Worm (Caenorhabditis elegans) whole organism, L4 larva: ENCODE measurements around the gene H12I13.6.

Experiments used
- D1046.2 ChIP-seq: fragments of 200-800 bp; sonication (Bioruptor generic); IDR thresholded peaks from 2 replicates; pipeline ENCODE4 v1.3.6; 2022; ENCODE audit warnings: missing genetic modification characterization, missing compliant biosample characterization
- F10B5.3 ChIP-seq: sonication (generic microtip); optimal IDR thresholded peaks from 2 replicates; lab custom pipeline; 2016; ENCODE audit warnings: mild to moderate bottlenecking, missing genetic modification characterization, missing compliant biosample characterization
- F49E8.2 ChIP-seq: sonication (generic microtip); optimal IDR thresholded peaks from 2 replicates; lab custom pipeline; 2016; ENCODE audit warnings: missing compliant biosample characterization, mild to moderate bottlenecking, missing genetic modification characterization, borderline replicate concordance
- R02D3.7 ChIP-seq: fragments of 150-350 bp; sonication (generic microtip); optimal IDR thresholded peaks from 3 replicates; lab custom pipeline; 2014; ENCODE audit warnings: missing biosample characterization, missing genetic modification characterization
- Y105C5A.15 ChIP-seq: fragments of 200-800 bp; sonication (Bioruptor generic); IDR thresholded peaks from 2 replicates; pipeline ENCODE4 v1.3.6; 2022; ENCODE audit warnings: missing genetic modification characterization, missing compliant biosample characterization
- Y48G9A.11 ChIP-seq: fragments of 200-800 bp; sonication (Bioruptor generic); IDR thresholded peaks from 2 replicates; pipeline ENCODE4 v1.3.6; 2022; ENCODE audit warnings: missing genetic modification reagents, missing genetic modification characterization, missing compliant biosample characterization
- ZK337.2 ChIP-seq: fragments of 200-800 bp; sonication (Bioruptor generic); IDR thresholded peaks from 2 replicates; pipeline ENCODE4 v1.3.6; 2022; ENCODE audit warnings: missing genetic modification reagents, missing genetic modification characterization, missing compliant biosample characterization
- aly-2 ChIP-seq: sonication (generic microtip); optimal IDR thresholded peaks from 2 replicates; lab custom pipeline; 2018; ENCODE audit warnings: missing biosample characterization, missing genetic modification characterization
- attf-4 ChIP-seq: sonication (generic microtip); optimal IDR thresholded peaks from 3 replicates; lab custom pipeline; 2017; ENCODE audit warnings: missing biosample characterization, missing genetic modification characterization
- ceh-44 ChIP-seq: fragments of 200-800 bp; sonication (Bioruptor generic); IDR thresholded peaks from 2 replicates; pipeline ENCODE4 v1.3.6; 2022; ENCODE audit warnings: missing genetic modification reagents, missing genetic modification characterization, missing compliant biosample characterization
- ceh-62 ChIP-seq: sonication (generic microtip); optimal IDR thresholded peaks from 2 replicates; lab custom pipeline; 2017; ENCODE audit warnings: missing biosample characterization, missing genetic modification characterization
- ceh-82 ChIP-seq: sonication (generic microtip); optimal IDR thresholded peaks from 2 replicates; lab custom pipeline; 2017; ENCODE audit warnings: missing biosample characterization, missing genetic modification characterization
- cey-2 ChIP-seq: sonication (generic microtip); optimal IDR thresholded peaks from 3 replicates; lab custom pipeline; 2017; ENCODE audit warnings: missing genetic modification characterization, mild to moderate bottlenecking, missing compliant biosample characterization, antibody characterized with exemption, borderline replicate concordance; ENCODE audit not compliant: insufficient read depth
- daf-12 ChIP-seq: fragments of 150-350 bp; optimal IDR thresholded peaks from 2 replicates; lab custom pipeline; 2014; ENCODE audit warnings: missing biosample characterization, missing genetic modification reagents, missing genetic modification characterization
- daf-8 ChIP-seq: fragments of 200-800 bp; sonication (Bioruptor generic); IDR thresholded peaks from 2 replicates; pipeline ENCODE4 v1.3.6; 2022; ENCODE audit warnings: missing genetic modification characterization, missing compliant biosample characterization
- egl-27 ChIP-seq: sonication (generic microtip); optimal IDR thresholded peaks from 3 replicates; lab custom pipeline; 2017; ENCODE audit warnings: missing biosample characterization, missing genetic modification reagents, missing genetic modification characterization
- hif-1 ChIP-seq, 2 experiments: sonication (generic microtip); optimal IDR thresholded peaks; 2 replicates each; lab custom pipeline; 2016 to 2017; ENCODE audit warnings: missing compliant biosample characterization in 2 of 2, missing genetic modification characterization in 2 of 2, missing genetic modification reagents in 2 of 2, missing genotype in 2 of 2, mild to moderate bottlenecking in 1 of 2
- hlh-30 ChIP-seq: sonication (generic microtip); optimal IDR thresholded peaks from 2 replicates; lab custom pipeline; 2017; ENCODE audit warnings: antibody characterized with exemption, mild to moderate bottlenecking, missing genetic modification characterization, missing compliant biosample characterization; ENCODE audit not compliant: insufficient read depth
- hmg-1.1 ChIP-seq: fragments of 200-800 bp; sonication (Bioruptor generic); IDR thresholded peaks from 2 replicates; pipeline ENCODE4 v1.3.6; 2022; ENCODE audit warnings: missing genetic modification reagents, missing genetic modification characterization, missing compliant biosample characterization
- jun-1 ChIP-seq: fragments of 150-350 bp; optimal IDR thresholded peaks from 2 replicates; lab custom pipeline; 2014; ENCODE audit warnings: missing biosample characterization, missing genetic modification reagents, missing genetic modification characterization
- lin-1 ChIP-seq: fragments of 200-800 bp; sonication (Bioruptor generic); IDR thresholded peaks from 2 replicates; pipeline ENCODE4 v1.3.6; 2022; ENCODE audit warnings: missing genetic modification reagents, missing genetic modification characterization, missing compliant biosample characterization
- lsy-2 ChIP-seq, 2 experiments: fragments of 150-350 bp in 1 of 2; sonication (generic microtip) in 1 of 2; optimal IDR thresholded peaks; 2 replicates each; lab custom pipeline; 2014 to 2017; ENCODE audit warnings: missing biosample characterization in 2 of 2, missing genetic modification characterization in 2 of 2
- madf-9 ChIP-seq: fragments of 200-800 bp; sonication (Bioruptor generic); conservative IDR thresholded peaks from 2 replicates; pipeline ENCODE4 v1.3.6; 2022; ENCODE audit warnings: missing genetic modification reagents, missing genetic modification characterization, missing compliant biosample characterization
- mdl-1 ChIP-seq, 2 experiments: fragments of 150-350 bp in 1 of 2; sonication (generic microtip) in 1 of 2; optimal IDR thresholded peaks; 2 replicates each; lab custom pipeline; 2014 to 2017; ENCODE audit warnings: missing biosample characterization in 2 of 2, missing genetic modification characterization in 2 of 2
- mdt-29 ChIP-seq: fragments of 200-800 bp; sonication (Bioruptor generic); IDR thresholded peaks from 2 replicates; pipeline ENCODE4 v1.3.6; 2022; ENCODE audit warnings: missing genetic modification reagents, missing genetic modification characterization, missing compliant biosample characterization
- nhr-10 ChIP-seq: fragments of 150-350 bp; optimal IDR thresholded peaks from 2 replicates; lab custom pipeline; 2014; ENCODE audit warnings: missing biosample characterization, missing genetic modification characterization
- nhr-102 ChIP-seq: sonication (generic microtip); optimal IDR thresholded peaks from 2 replicates; lab custom pipeline; 2016; ENCODE audit warnings: mild to moderate bottlenecking, missing genetic modification characterization, moderate library complexity, missing compliant biosample characterization
- nhr-11 ChIP-seq: fragments of 150-350 bp; optimal IDR thresholded peaks from 2 replicates; lab custom pipeline; 2014; ENCODE audit warnings: missing biosample characterization, missing genetic modification characterization
- nhr-237 ChIP-seq: sonication (generic microtip); optimal IDR thresholded peaks from 2 replicates; lab custom pipeline; 2017; ENCODE audit warnings: missing biosample characterization, missing genetic modification characterization
- nhr-28 ChIP-seq: fragments of 150-350 bp; optimal IDR thresholded peaks from 2 replicates; lab custom pipeline; 2014; ENCODE audit warnings: missing biosample characterization, missing genetic modification characterization
- nhr-48 ChIP-seq: sonication (generic microtip); optimal IDR thresholded peaks from 2 replicates; lab custom pipeline; 2016; ENCODE audit warnings: mild to moderate bottlenecking, missing genetic modification characterization, missing compliant biosample characterization
- nhr-76 ChIP-seq: fragments of 150-350 bp; optimal IDR thresholded peaks from 2 replicates; lab custom pipeline; 2014; ENCODE audit warnings: missing biosample characterization, missing genetic modification characterization
- nhr-77 ChIP-seq: fragments of 150-350 bp; optimal IDR thresholded peaks from 2 replicates; lab custom pipeline; 2014; ENCODE audit warnings: missing biosample characterization, missing genetic modification characterization
- pqm-1 ChIP-seq: sonication (generic microtip); optimal IDR thresholded peaks from 2 replicates; lab custom pipeline; 2017; ENCODE audit warnings: missing biosample characterization, missing genetic modification characterization
- rbr-2 ChIP-seq: sonication (generic microtip); optimal IDR thresholded peaks from 2 replicates; lab custom pipeline; 2016; ENCODE audit warnings: missing genotype, missing genetic modification characterization, missing compliant biosample characterization
- sdz-12 ChIP-seq: fragments of 200-800 bp; sonication (Bioruptor generic); optimal IDR thresholded peaks from 2 replicates; lab custom pipeline; 2018; ENCODE audit warnings: mild to moderate bottlenecking, missing genetic modification characterization, missing compliant biosample characterization
- zfp-3 ChIP-seq: fragments of 200-800 bp; sonication (Bioruptor generic); conservative IDR thresholded peaks from 2 replicates; pipeline ENCODE4 v1.3.6; 2022; ENCODE audit warnings: missing genetic modification reagents, missing genetic modification characterization, missing compliant biosample characterization
- zip-11 ChIP-seq: fragments of 200-800 bp; sonication (Bioruptor generic); IDR thresholded peaks from 2 replicates; pipeline ENCODE4 v1.3.6; 2022; ENCODE audit warnings: missing genetic modification characterization, missing compliant biosample characterization
- zip-2 ChIP-seq: fragments of 150-350 bp; optimal IDR thresholded peaks from 2 replicates; lab custom pipeline; 2014; ENCODE audit warnings: missing biosample characterization, missing genetic modification characterization
- ztf-11 ChIP-seq: fragments of 150-350 bp; optimal IDR thresholded peaks from 2 replicates; lab custom pipeline; 2014; ENCODE audit warnings: missing biosample characterization, missing genetic modification characterization

Gene H12I13.6

DNA sequence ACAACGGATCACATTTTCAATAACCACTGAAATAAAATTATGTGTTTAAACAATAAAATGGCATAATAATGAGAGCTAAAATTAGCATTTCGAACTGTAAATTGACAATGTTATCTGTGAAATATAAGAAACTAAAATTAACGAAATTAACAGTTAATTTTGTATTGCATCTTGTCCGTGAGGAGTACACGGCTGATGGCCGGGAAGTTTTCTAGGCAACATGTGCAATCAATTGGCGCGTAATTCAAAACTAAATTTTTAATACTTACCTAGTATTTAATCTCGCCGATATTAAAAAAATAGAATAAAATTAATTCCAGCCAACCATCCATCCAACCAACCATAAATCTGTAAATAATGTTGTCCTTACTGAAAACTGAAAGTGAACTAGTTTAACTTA, 16.2 kb upstream of the H12I13.6 start (continued):
- no peak for TF ChIP-seq zip-2
- TF ChIP-seq cey-2 (tag; lab: Kevin White, UChicago): no peak
- TF ChIP-seq attf-4: no peak
- TF ChIP-seq daf-12 (tag; lab: Kevin White, UChicago): no peak
- no peak for TF ChIP-seq nhr-77 (tag; lab: Kevin White, UChicago)
- TF ChIP-seq nhr-11 (tag; lab: Kevin White, UChicago): no peak
- TF ChIP-seq nhr-76 (tag; lab: Kevin White, UChicago): no peak
- TF ChIP-seq Y48G9A.11 (GFP tag; lab: Robert Waterston, UW): 0 out of 2 replicates have a peak, but pooled peaks have one; percentile 44
- no peak for TF ChIP-seq daf-8
- TF ChIP-seq mdt-29 (GFP tag; lab: Robert Waterston, UW): no peak
- peak; percentile 92 for TF ChIP-seq ZK337.2 (GFP tag; lab: Robert Waterston, UW)
- TF ChIP-seq jun-1 (tag; lab: Kevin White, UChicago): no peak
- no peak for TF ChIP-seq lsy-2 (tag; optimal IDR thresholded peaks at IDR 0.05; lab: Kevin White, UChicago)
- TF ChIP-seq ceh-44 (GFP tag; lab: Robert Waterston, UW): no peak
- TF ChIP-seq ceh-82 (tag; lab: Kevin White, UChicago): no peak
- peak; percentile 63 for TF ChIP-seq hlh-30 (tag; lab: Kevin White, UChicago)
- TF ChIP-seq aly-2 (tag; lab: Kevin White, UChicago): no peak
- TF ChIP-seq F49E8.2 (tag; lab: Kevin White, UChicago): no peak
- TF ChIP-seq hmg-1.1 (GFP tag; lab: Robert Waterston, UW): peak; percentile 50; the same call in 1 of the 2 replicates
- TF ChIP-seq hif-1 (tag; optimal IDR thresholded peaks at IDR 0.05; lab: Kevin White, UChicago): peak in 1 of 2 experiments; percentile 88
- no peak for TF ChIP-seq zfp-3 (GFP tag; lab: Robert Waterston, UW)
- TF ChIP-seq F10B5.3 (tag; lab: Kevin White, UChicago): peak; percentile 11
- no peak for TF ChIP-seq Y105C5A.15 (GFP tag; lab: Robert Waterston, UW)
- no peak for TF ChIP-seq nhr-237 (tag; lab: Kevin White, UChicago)
- TF ChIP-seq pqm-1 (tag; lab: Kevin White, UChicago): no peak
- no peak for TF ChIP-seq nhr-10
- peak; percentile 52 for TF ChIP-seq rbr-2
- peak; percentile 28 for TF ChIP-seq nhr-28 (tag; lab: Kevin White, UChicago)
- TF ChIP-seq ztf-11: no peak
- TF ChIP-seq lin-1 (GFP tag; lab: Robert Waterston, UW): no peak
- TF ChIP-seq egl-27 (tag; lab: Kevin White, UChicago): no peak
- peak; percentile 62 for TF ChIP-seq madf-9
- peak; percentile 48 for TF ChIP-seq nhr-48 (tag; lab: Kevin White, UChicago)
- no peak for TF ChIP-seq ceh-62 (tag; lab: Kevin White, UChicago)
- TF ChIP-seq mdl-1 (tag; optimal IDR thresholded peaks at IDR 0.05; lab: Kevin White, UChicago): no peak
- TF ChIP-seq R02D3.7 (tag; lab: Kevin White, UChicago): no peak
- no peak for TF ChIP-seq zip-11 (GFP tag; lab: Robert Waterston, UW)
- no peak for TF ChIP-seq D1046.2 (GFP tag; lab: Robert Waterston, UW)
- TF ChIP-seq nhr-102 (tag; lab: Kevin White, UChicago): peak; percentile 52
- TF ChIP-seq sdz-12 (GFP tag; lab: Kevin White, UChicago): no peak
- TF ChIP-seq, all 104 proteins: peak for 27

DNA sequence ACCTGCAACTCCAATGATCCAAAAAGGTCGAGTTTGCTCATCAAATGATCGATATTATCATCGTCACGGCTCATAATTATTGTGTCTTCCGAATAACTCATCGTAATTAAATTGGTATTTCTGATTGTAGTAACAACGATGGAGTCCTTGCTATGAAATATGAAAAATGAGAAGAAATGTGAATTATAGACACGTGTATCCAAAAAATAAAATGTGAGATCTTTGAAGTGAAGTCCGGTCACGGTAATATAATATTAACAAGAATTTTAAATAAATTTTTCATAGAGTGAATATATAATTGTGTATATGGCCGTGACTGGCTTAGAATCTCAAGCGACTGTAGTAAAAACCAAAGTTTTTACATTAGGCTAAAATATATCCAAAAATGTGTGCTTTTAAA, 10.6 kb upstream of the H12I13.6 start, which contains the start of gene H12I13.1:
TSS of gene H12I13.1 (minus strand) at position 101 of the 400 bp plus-strand sequence.
- no peak for TF ChIP-seq R02D3.7 (tag; lab: Kevin White, UChicago)
- no peak for TF ChIP-seq mdt-29 (GFP tag; lab: Robert Waterston, UW)
- no peak for TF ChIP-seq F10B5.3 (tag; lab: Kevin White, UChicago)
